Worm (Caenorhabditis elegans) whole organism, mixed stage, embryonic: Measurements from ENCODE around the gene chil-10.
A peak's percentile ranks its signal among the peaks of the same experiment; 100 is the strongest.

Experiments used
- M03D4.4 ChIP-seq: sonication (generic microtip); optimal IDR thresholded peaks from 2 replicates; lab custom pipeline; 2017; ENCODE audit warnings: mild to moderate bottlenecking, missing genetic modification characterization, missing compliant biosample characterization
- bed-3 ChIP-seq: fragments of 200-800 bp; sonication (Bioruptor generic); optimal IDR thresholded peaks from 3 replicates; lab custom pipeline; 2018; ENCODE audit warnings: mild to moderate bottlenecking, missing genetic modification characterization, moderate library complexity, missing compliant biosample characterization
- blmp-1 ChIP-seq: fragments of 150-350 bp; optimal IDR thresholded peaks from 2 replicates; lab custom pipeline; 2014; ENCODE audit warnings: missing biosample characterization, missing genetic modification characterization
- ceh-39 ChIP-seq: fragments of 150-350 bp; optimal IDR thresholded peaks from 2 replicates; lab custom pipeline; 2014; ENCODE audit warnings: missing biosample characterization, missing genetic modification characterization
- ceh-43 ChIP-seq: fragments of 200-800 bp; sonication (Bioruptor generic); optimal IDR thresholded peaks from 2 replicates; lab custom pipeline; 2018; ENCODE audit warnings: mild to moderate bottlenecking, missing genetic modification characterization, moderate library complexity, missing compliant biosample characterization
- ceh-83 ChIP-seq: fragments of 200-800 bp; sonication (Bioruptor generic); optimal IDR thresholded peaks from 2 replicates; lab custom pipeline; 2018; ENCODE audit warnings: mild to moderate bottlenecking, missing genetic modification characterization, missing compliant biosample characterization
- ces-1 ChIP-seq: fragments of 150-350 bp; optimal IDR thresholded peaks from 2 replicates; lab custom pipeline; 2014; ENCODE audit warnings: missing biosample characterization, missing genetic modification reagents, missing genetic modification characterization
- cnd-1 ChIP-seq: fragments of 200-800 bp; sonication (Bioruptor generic); optimal IDR thresholded peaks from 2 replicates; lab custom pipeline; 2018; ENCODE audit warnings: mild to moderate bottlenecking, missing genetic modification characterization, missing compliant biosample characterization
- drap-1 ChIP-seq: fragments of 200-800 bp; sonication (Bioruptor generic); optimal IDR thresholded peaks from 3 replicates; lab custom pipeline; 2018; ENCODE audit warnings: mild to moderate bottlenecking, missing genetic modification characterization, missing compliant biosample characterization
- elt-1 ChIP-seq: sonication (generic microtip); optimal IDR thresholded peaks from 2 replicates; lab custom pipeline; 2017; ENCODE audit warnings: missing genetic modification characterization, mild to moderate bottlenecking, missing compliant biosample characterization, antibody characterized with exemption, moderate library complexity, borderline replicate concordance; ENCODE audit not compliant: insufficient read depth
- elt-3 ChIP-seq: fragments of 150-350 bp; optimal IDR thresholded peaks from 2 replicates; lab custom pipeline; 2014; ENCODE audit warnings: missing biosample characterization, missing genetic modification characterization
- flh-1 ChIP-seq: fragments of 200-800 bp; sonication (Bioruptor generic); optimal IDR thresholded peaks from 2 replicates; lab custom pipeline; 2018; ENCODE audit warnings: mild to moderate bottlenecking, missing genetic modification characterization, moderate library complexity, missing compliant biosample characterization
- ham-2 ChIP-seq: fragments of 200-800 bp; sonication (Bioruptor generic); optimal IDR thresholded peaks from 2 replicates; lab custom pipeline; 2018; ENCODE audit warnings: mild to moderate bottlenecking, missing genetic modification characterization, missing compliant biosample characterization
- hlh-1 ChIP-seq: fragments of 150-350 bp; optimal IDR thresholded peaks from 2 replicates; lab custom pipeline; 2014; ENCODE audit warnings: missing biosample characterization, missing genetic modification reagents, missing genetic modification characterization
- lin-13 ChIP-seq: fragments of 150-350 bp; optimal IDR thresholded peaks from 2 replicates; lab custom pipeline; 2014; ENCODE audit warnings: missing biosample characterization, missing genetic modification characterization
- lin-32 ChIP-seq: fragments of 200-800 bp; sonication (Bioruptor generic); optimal IDR thresholded peaks from 2 replicates; lab custom pipeline; 2018; ENCODE audit warnings: mild to moderate bottlenecking, missing genetic modification characterization, missing compliant biosample characterization
- lsy-2 ChIP-seq: fragments of 150-350 bp; optimal IDR thresholded peaks from 2 replicates; lab custom pipeline; 2014; ENCODE audit warnings: missing biosample characterization, missing genetic modification characterization
- mab-5 ChIP-seq: fragments of 150-350 bp; optimal IDR thresholded peaks from 2 replicates; lab custom pipeline; 2014; ENCODE audit warnings: missing biosample characterization, missing genetic modification characterization
- mep-1 ChIP-seq: fragments of 150-350 bp; optimal IDR thresholded peaks from 2 replicates; lab custom pipeline; 2017; ENCODE audit warnings: missing biosample characterization, missing genetic modification reagents, missing genetic modification characterization, inconsistent platforms
- mls-2 ChIP-seq: sonication (generic microtip); optimal IDR thresholded peaks from 2 replicates; lab custom pipeline; 2016; ENCODE audit warnings: mild to moderate bottlenecking, missing genetic modification characterization, moderate library complexity, missing compliant biosample characterization
- nhr-12 ChIP-seq: fragments of 150-350 bp; optimal IDR thresholded peaks from 2 replicates; lab custom pipeline; 2014; ENCODE audit warnings: missing biosample characterization, missing genetic modification characterization
- nhr-2 ChIP-seq: fragments of 150-350 bp; optimal IDR thresholded peaks from 2 replicates; lab custom pipeline; 2014; ENCODE audit warnings: missing biosample characterization, missing genetic modification characterization
- nhr-237 ChIP-seq: fragments of 150-350 bp; optimal IDR thresholded peaks from 2 replicates; lab custom pipeline; 2014; ENCODE audit warnings: missing biosample characterization, missing genetic modification characterization
- nhr-28 ChIP-seq: fragments of 150-350 bp; optimal IDR thresholded peaks from 2 replicates; lab custom pipeline; 2014; ENCODE audit warnings: missing biosample characterization, missing genetic modification characterization
- nhr-76 ChIP-seq: sonication (generic microtip); optimal IDR thresholded peaks from 2 replicates; lab custom pipeline; 2017; ENCODE audit warnings: missing biosample characterization, missing genetic modification characterization
- pha-4 ChIP-seq: fragments of 150-350 bp; optimal IDR thresholded peaks from 2 replicates; lab custom pipeline; 2018; ENCODE audit warnings: missing biosample characterization, missing genetic modification reagents, missing genetic modification characterization
- sem-2 ChIP-seq: fragments of 200-800 bp; sonication (Bioruptor generic); optimal IDR thresholded peaks from 2 replicates; lab custom pipeline; 2018; ENCODE audit warnings: mild to moderate bottlenecking, missing genetic modification characterization, missing compliant biosample characterization
- snpc-4 ChIP-seq: fragments of 150-350 bp; optimal IDR thresholded peaks from 2 replicates; lab custom pipeline; 2014; ENCODE audit warnings: missing biosample characterization, missing genetic modification characterization
- sptf-1 ChIP-seq: sonication (generic microtip); optimal IDR thresholded peaks from 2 replicates; lab custom pipeline; 2017; ENCODE audit warnings: mild to moderate bottlenecking, missing genetic modification characterization, moderate library complexity, missing compliant biosample characterization
- tbx-8 ChIP-seq: fragments of 200-800 bp; sonication (Bioruptor generic); optimal IDR thresholded peaks from 2 replicates; lab custom pipeline; 2018; ENCODE audit warnings: mild to moderate bottlenecking, missing genetic modification characterization, moderate library complexity, missing compliant biosample characterization
- unc-120 ChIP-seq: sonication (generic microtip); optimal IDR thresholded peaks from 2 replicates; lab custom pipeline; 2017; ENCODE audit warnings: missing genetic modification characterization, missing compliant biosample characterization; ENCODE audit not compliant: poor library complexity, severe bottlenecking
- unc-39 ChIP-seq: fragments of 150-350 bp; optimal IDR thresholded peaks from 2 replicates; lab custom pipeline; 2014; ENCODE audit warnings: missing biosample characterization, missing genetic modification characterization
- unc-62 ChIP-seq: fragments of 150-350 bp; optimal IDR thresholded peaks from 2 replicates; lab custom pipeline; 2014; ENCODE audit warnings: missing biosample characterization, missing genetic modification reagents, missing genetic modification characterization
- zip-8 ChIP-seq: fragments of 150-350 bp; optimal IDR thresholded peaks from 2 replicates; lab custom pipeline; 2014; ENCODE audit warnings: missing biosample characterization, missing genetic modification characterization
- ztf-11 ChIP-seq: fragments of 150-350 bp; optimal IDR thresholded peaks from 2 replicates; lab custom pipeline; 2014; ENCODE audit warnings: missing biosample characterization, missing genetic modification characterization

chil-10 gene

DNA sequence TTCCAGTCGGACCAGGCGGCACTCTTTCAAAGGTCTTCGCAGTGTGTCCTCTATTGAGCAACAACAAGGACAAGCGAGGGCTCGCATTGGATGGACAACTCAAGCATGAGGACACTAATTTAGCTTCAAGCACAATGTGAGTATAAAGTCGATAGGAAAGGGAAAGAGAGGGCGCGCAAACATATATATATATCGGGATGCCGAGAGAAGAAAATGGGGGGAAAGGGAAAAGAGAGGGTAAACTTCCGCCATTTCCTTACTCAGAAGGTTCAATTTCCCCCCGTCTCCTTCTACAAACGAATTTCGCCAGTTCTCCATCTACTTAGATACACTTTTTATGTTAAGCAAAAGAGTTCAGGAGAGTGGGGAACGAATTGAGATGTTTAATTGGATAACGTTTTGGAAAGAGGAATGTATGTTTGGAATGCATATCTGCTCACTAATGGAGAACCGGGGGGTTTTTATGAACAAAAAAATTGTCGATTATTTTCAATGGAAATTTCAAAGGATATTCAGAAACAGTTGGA, 5.1 kb upstream of the chil-10 start:
- TF ChIP-seq flh-1 (GFP tag; lab: Kevin White, UChicago) (no peak), ces-1 (GFP tag; lab: Kevin White, UChicago) (peak; percentile 52), mls-2 (tag; lab: Kevin White, UChicago) (peak; percentile 33)

DNA sequence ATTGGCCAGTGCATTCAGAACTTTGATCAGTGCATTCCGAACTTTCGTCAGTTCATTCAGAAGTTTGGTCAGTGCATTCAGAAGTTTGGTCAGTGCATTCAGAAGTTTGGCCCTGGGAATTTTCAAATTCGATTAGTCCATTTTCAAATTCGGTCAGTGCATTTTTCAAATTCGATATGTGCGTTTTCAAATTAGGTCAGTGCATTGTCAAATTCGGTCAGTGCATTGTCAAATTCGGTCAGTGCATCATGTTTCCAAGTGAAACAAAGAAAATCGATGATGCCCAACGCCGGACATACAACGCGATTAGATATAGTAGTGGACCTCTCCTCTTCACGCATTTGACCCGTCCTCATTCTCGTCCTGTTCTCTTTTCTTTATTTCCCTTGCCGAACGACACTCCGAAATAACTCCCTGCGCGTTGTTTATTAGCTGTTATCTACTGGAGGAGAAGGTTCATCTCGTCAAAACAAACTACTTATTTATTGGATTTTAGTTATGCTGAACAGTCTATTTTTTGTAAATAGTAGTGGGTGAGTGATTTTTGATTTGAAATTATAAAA, 3.1 kb upstream of the chil-10 start, which contains the start of gene apm-3:
TSS of gene apm-3 (plus strand) at position 477 of the 563 bp plus-strand sequence.
- TF ChIP-seq lin-13 (tag; lab: Kevin White, UChicago) (peak; percentile 12), sem-2 (no peak), pha-4 (tag; lab: Kevin White, UChicago) (no peak), mep-1 (tag; lab: Kevin White, UChicago) (peak; percentile 51), zip-8 (tag; lab: Kevin White, UChicago) (no peak), ces-1 (GFP tag; lab: Kevin White, UChicago) (peak; percentile 82), ceh-39 (tag; lab: Kevin White, UChicago) (no peak), elt-3 (tag; lab: Kevin White, UChicago) (no peak), drap-1 (no peak), lin-32 (GFP tag; lab: Kevin White, UChicago) (no peak), M03D4.4 (tag; lab: Kevin White, UChicago) (no peak), nhr-12 (no peak), mls-2 (tag; lab: Kevin White, UChicago) (no peak), ham-2 (GFP tag; lab: Kevin White, UChicago) (no peak), hlh-1 (tag; lab: Kevin White, UChicago) (no peak), unc-120 (tag; lab: Kevin White, UChicago) (no peak), nhr-28 (no peak), bed-3 (GFP tag; lab: Kevin White, UChicago) (no peak), nhr-237 (no peak), tbx-8 (no peak), elt-1 (tag; lab: Kevin White, UChicago) (no peak), ceh-83 (GFP tag; lab: Kevin White, UChicago) (no peak), flh-1 (GFP tag; lab: Kevin White, UChicago) (no peak), lsy-2 (tag; lab: Kevin White, UChicago) (peak; percentile 6), mab-5 (tag; lab: Kevin White, UChicago) (no peak), cnd-1 (tag; lab: Kevin White, UChicago) (no peak), blmp-1 (tag; lab: Kevin White, UChicago) (no peak), nhr-2 (tag; lab: Kevin White, UChicago) (peak; percentile 5), unc-39 (no peak), nhr-76 (tag; lab: Kevin White, UChicago) (no peak), ztf-11 (no peak), unc-62 (GFP tag; lab: Kevin White, UChicago) (peak; percentile 3), sptf-1 (tag; lab: Kevin White, UChicago) (no peak), snpc-4 (tag; lab: Kevin White, UChicago) (no peak), ceh-43 (no peak)

DNA sequence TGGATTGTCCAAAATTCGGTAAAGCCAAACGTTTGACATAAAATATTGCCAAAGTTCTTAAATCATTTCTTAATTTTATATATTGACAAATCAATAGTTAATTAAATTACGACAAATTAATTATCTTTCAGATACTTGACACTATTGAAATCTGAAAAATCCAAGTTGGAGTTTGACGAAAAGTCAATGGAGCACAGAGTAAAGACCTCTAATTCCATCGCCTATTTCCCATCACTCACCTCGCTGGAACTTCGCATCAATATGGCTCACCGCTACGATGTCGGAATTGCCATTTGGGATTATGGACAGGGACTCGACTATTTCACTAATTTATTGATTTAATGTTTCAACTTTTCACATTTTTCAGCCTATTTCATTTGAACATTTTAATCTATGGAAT, 2.5 kb downstream of the chil-10 start:
- no peak for TF ChIP-seq M03D4.4 (tag; lab: Kevin White, UChicago)
- TF ChIP-seq zip-8 (tag; lab: Kevin White, UChicago), result no peak
- no peak for TF ChIP-seq ztf-11
- TF ChIP-seq sptf-1 (tag; lab: Kevin White, UChicago), result no peak
- TF ChIP-seq blmp-1 (tag; lab: Kevin White, UChicago), result no peak
- TF ChIP-seq nhr-28, result no peak
- no peak for TF ChIP-seq lsy-2 (tag; lab: Kevin White, UChicago)
- no peak for TF ChIP-seq ceh-83 (GFP tag; lab: Kevin White, UChicago)
- TF ChIP-seq snpc-4 (tag; lab: Kevin White, UChicago), result no peak
- no peak for TF ChIP-seq mep-1 (tag; lab: Kevin White, UChicago)
- TF ChIP-seq pha-4 (tag; lab: Kevin White, UChicago), result no peak
- TF ChIP-seq mab-5 (tag; lab: Kevin White, UChicago), result no peak
- TF ChIP-seq unc-39, result no peak
- TF ChIP-seq unc-120 (tag; lab: Kevin White, UChicago), result no peak
- no peak for TF ChIP-seq ces-1 (GFP tag; lab: Kevin White, UChicago)
